Worm (Caenorhabditis elegans): ENCODE data around the gene acl-7.

DNA sequence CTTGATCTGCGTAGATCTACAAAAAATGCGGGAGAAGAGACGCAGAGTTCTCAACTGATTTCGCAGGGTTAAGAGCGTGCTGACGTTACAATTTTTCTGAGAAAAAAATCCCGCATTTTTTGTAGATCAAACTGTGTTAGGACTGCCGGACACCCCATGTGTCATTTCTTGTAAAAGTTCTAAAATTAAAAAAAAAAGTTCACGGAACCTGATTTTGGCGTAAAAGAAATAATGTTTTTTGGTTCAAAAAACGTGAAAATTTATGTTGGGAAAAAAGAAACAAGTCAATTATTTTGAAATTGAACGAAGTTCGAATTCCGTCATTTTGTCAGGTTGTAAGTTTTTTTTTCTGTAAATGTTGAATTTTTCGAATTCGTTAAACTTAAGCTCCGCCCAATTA, 39.9 kb downstream of the acl-7 start, which contains the start of gene Y46G5A.34:
- TF ChIP-seq unc-86 (tag; optimal IDR thresholded peaks at IDR 0.05): no peak
- TF ChIP-seq egl-27 (tag; optimal IDR thresholded peaks at IDR 0.05): no peak
- TF ChIP-seq elt-3 (tag; optimal IDR thresholded peaks at IDR 0.05): no peak
- TF ChIP-seq snpc-4 (tag; optimal IDR thresholded peaks at IDR 0.05): no peak
